Worm (Caenorhabditis elegans): Measurements from ENCODE around the gene cup-4.

- no peak for TF ChIP-seq hlh-30 (tag; optimal IDR thresholded peaks at IDR 0.05; ENCODE audit: insufficient read depth)
- no peak for TF ChIP-seq zag-1 (tag; optimal IDR thresholded peaks at IDR 0.05)
Measured at ce11 chrIII:7877090-7877489, 10.8 kb downstream of the cup-4 start.
